Worm (Caenorhabditis elegans) whole organism, L2 larva: ENCODE measurements around the gene smgl-2.

ENCODE experiments used
- C34F6.9 ChIP-seq: fragments of 150-350 bp; optimal IDR thresholded peaks from 2 replicates; lab custom pipeline; 2014; ENCODE audit warnings: missing biosample characterization, missing genetic modification characterization
- F13H6.1 ChIP-seq: sonication (generic microtip); optimal IDR thresholded peaks from 2 replicates; lab custom pipeline; 2016; ENCODE audit warnings: missing genetic modification characterization, missing compliant biosample characterization
- Y55F3AM.14 ChIP-seq: fragments of 200-800 bp; sonication (Bioruptor generic); optimal IDR thresholded peaks from 2 replicates; lab custom pipeline; 2018; ENCODE audit warnings: mild to moderate bottlenecking, missing genetic modification characterization, missing compliant biosample characterization
- ZK546.5 ChIP-seq: sonication (generic microtip); optimal IDR thresholded peaks from 2 replicates; lab custom pipeline; 2017; ENCODE audit warnings: missing biosample characterization, missing genetic modification characterization
- alr-1 ChIP-seq: fragments of 150-350 bp; optimal IDR thresholded peaks from 2 replicates; lab custom pipeline; 2014; ENCODE audit warnings: missing biosample characterization, missing genetic modification characterization
- aly-2 ChIP-seq: fragments of 150-350 bp; optimal IDR thresholded peaks from 2 replicates; lab custom pipeline; 2014; ENCODE audit warnings: missing biosample characterization, missing genetic modification characterization
- ama-1 ChIP-seq: fragments of 150-350 bp; optimal IDR thresholded peaks from 2 replicates; lab custom pipeline; 2018; ENCODE audit warnings: inconsistent platforms
- blmp-1 ChIP-seq: sonication (generic microtip); optimal IDR thresholded peaks from 2 replicates; lab custom pipeline; 2017; ENCODE audit warnings: missing genetic modification characterization, mild to moderate bottlenecking, missing compliant biosample characterization, antibody characterized with exemption, moderate library complexity; ENCODE audit not compliant: insufficient read depth
- ceh-82 ChIP-seq: fragments of 150-350 bp; optimal IDR thresholded peaks from 2 replicates; lab custom pipeline; 2014; ENCODE audit warnings: missing biosample characterization, missing genetic modification characterization
- crh-2 ChIP-seq: sonication (generic microtip); optimal IDR thresholded peaks from 2 replicates; lab custom pipeline; 2017; ENCODE audit warnings: missing biosample characterization, missing genetic modification characterization
- elt-1 ChIP-seq: fragments of 150-350 bp; optimal IDR thresholded peaks from 2 replicates; lab custom pipeline; 2014; ENCODE audit warnings: missing biosample characterization, missing genetic modification characterization
- fos-1 ChIP-seq: fragments of 150-350 bp; optimal IDR thresholded peaks from 2 replicates; lab custom pipeline; 2014; ENCODE audit warnings: missing biosample characterization, missing genetic modification characterization
- gmeb-1 ChIP-seq: fragments of 150-350 bp; optimal IDR thresholded peaks from 2 replicates; lab custom pipeline; 2014; ENCODE audit warnings: missing biosample characterization, missing genetic modification characterization
- lin-11 ChIP-seq: fragments of 150-350 bp; sonication (generic microtip); optimal IDR thresholded peaks from 2 replicates; lab custom pipeline; 2014; ENCODE audit warnings: missing biosample characterization, missing genetic modification characterization, inconsistent platforms, mixed read lengths
- lin-13 ChIP-seq: fragments of 150-350 bp; optimal IDR thresholded peaks from 2 replicates; lab custom pipeline; 2014; ENCODE audit warnings: missing biosample characterization, missing genetic modification reagents, missing genetic modification characterization
- lin-39 ChIP-seq: fragments of 150-350 bp; optimal IDR thresholded peaks from 2 replicates; lab custom pipeline; 2014; ENCODE audit warnings: missing biosample characterization, missing genetic modification reagents, missing genetic modification characterization
- lsy-2 ChIP-seq, 2 experiments: fragments of 150-350 bp in 1 of 2; sonication (generic microtip) in 1 of 2; optimal IDR thresholded peaks; 2 replicates each; lab custom pipeline; 2014 to 2017; ENCODE audit warnings: missing biosample characterization in 2 of 2, missing genetic modification characterization in 2 of 2
- mab-5 ChIP-seq: fragments of 150-350 bp; optimal IDR thresholded peaks from 2 replicates; lab custom pipeline; 2014; ENCODE audit warnings: missing biosample characterization, missing genetic modification characterization
- mbf-1 ChIP-seq: sonication (generic microtip); optimal IDR thresholded peaks from 2 replicates; lab custom pipeline; 2017; ENCODE audit warnings: missing biosample characterization, missing genetic modification characterization
- mdl-1 ChIP-seq, 2 experiments: fragments of 150-350 bp in 1 of 2; sonication (generic microtip) in 1 of 2; optimal IDR thresholded peaks; 2 replicates each; lab custom pipeline; 2017; ENCODE audit warnings: missing biosample characterization in 2 of 2, missing genetic modification characterization in 2 of 2
- nhr-12 ChIP-seq: fragments of 150-350 bp; optimal IDR thresholded peaks from 2 replicates; lab custom pipeline; 2014; ENCODE audit warnings: missing biosample characterization, missing genetic modification characterization
- nhr-129 ChIP-seq: fragments of 150-350 bp; optimal IDR thresholded peaks from 2 replicates; lab custom pipeline; 2014; ENCODE audit warnings: missing biosample characterization, missing genetic modification characterization
- nhr-21 ChIP-seq: fragments of 150-350 bp; optimal IDR thresholded peaks from 2 replicates; lab custom pipeline; 2014; ENCODE audit warnings: missing biosample characterization, missing genetic modification characterization
- nhr-237 ChIP-seq: fragments of 150-350 bp; optimal IDR thresholded peaks from 2 replicates; lab custom pipeline; 2014; ENCODE audit warnings: missing biosample characterization, missing genetic modification characterization
- nhr-25 ChIP-seq: fragments of 150-350 bp; sonication (generic microtip); optimal IDR thresholded peaks from 3 replicates; lab custom pipeline; 2014; ENCODE audit warnings: missing biosample characterization, missing genetic modification characterization
- nhr-6 ChIP-seq: fragments of 150-350 bp; optimal IDR thresholded peaks from 2 replicates; lab custom pipeline; 2014; ENCODE audit warnings: missing biosample characterization, missing genetic modification characterization
- nhr-77 ChIP-seq: fragments of 150-350 bp; optimal IDR thresholded peaks from 2 replicates; lab custom pipeline; 2014; ENCODE audit warnings: missing biosample characterization, missing genetic modification characterization
- sem-4 ChIP-seq: fragments of 150-350 bp; optimal IDR thresholded peaks from 2 replicates; lab custom pipeline; 2014; ENCODE audit warnings: missing biosample characterization, missing genetic modification reagents, missing genetic modification characterization
- skn-1 ChIP-seq: sonication (generic microtip); optimal IDR thresholded peaks from 2 replicates; lab custom pipeline; 2017; ENCODE audit warnings: missing biosample characterization, missing genetic modification characterization
- sma-3 ChIP-seq: sonication (generic microtip); optimal IDR thresholded peaks from 2 replicates; lab custom pipeline; 2016; ENCODE audit warnings: missing genetic modification reagents, missing genetic modification characterization, missing compliant biosample characterization
- sma-9 ChIP-seq, 2 experiments: fragments of 150-350 bp in 1 of 2; sonication (generic microtip) in 1 of 2; optimal IDR thresholded peaks; 2 replicates each; lab custom pipeline; 2014 to 2016; ENCODE audit warnings: missing genetic modification characterization in 2 of 2, mild to moderate bottlenecking in 1 of 2, missing biosample characterization in 1 of 2, missing compliant biosample characterization in 1 of 2, missing genetic modification reagents in 1 of 2, moderate library complexity in 1 of 2
- snpc-4 ChIP-seq: fragments of 150-350 bp; optimal IDR thresholded peaks from 2 replicates; lab custom pipeline; 2014; ENCODE audit warnings: missing biosample characterization, missing genetic modification characterization
- unc-55 ChIP-seq: fragments of 150-350 bp; sonication (generic microtip); optimal IDR thresholded peaks from 3 replicates; lab custom pipeline; 2014; ENCODE audit warnings: missing biosample characterization, missing genetic modification reagents, missing genetic modification characterization
- unc-62 ChIP-seq: fragments of 150-350 bp; optimal IDR thresholded peaks from 2 replicates; lab custom pipeline; 2014; ENCODE audit warnings: missing biosample characterization, missing genetic modification reagents, missing genetic modification characterization
- zag-1 ChIP-seq: fragments of 150-350 bp; optimal IDR thresholded peaks from 2 replicates; lab custom pipeline; 2014; ENCODE audit warnings: missing biosample characterization, missing genetic modification characterization
- ztf-1 ChIP-seq: fragments of 200-800 bp; sonication (Bioruptor generic); conservative IDR thresholded peaks from 2 replicates; pipeline ENCODE4 v1.3.6; 2022; ENCODE audit warnings: missing genetic modification characterization, missing compliant biosample characterization
- ztf-11 ChIP-seq: sonication (generic microtip); optimal IDR thresholded peaks from 2 replicates; lab custom pipeline; 2017; ENCODE audit warnings: missing biosample characterization, missing genetic modification characterization

smgl-2 gene

DNA sequence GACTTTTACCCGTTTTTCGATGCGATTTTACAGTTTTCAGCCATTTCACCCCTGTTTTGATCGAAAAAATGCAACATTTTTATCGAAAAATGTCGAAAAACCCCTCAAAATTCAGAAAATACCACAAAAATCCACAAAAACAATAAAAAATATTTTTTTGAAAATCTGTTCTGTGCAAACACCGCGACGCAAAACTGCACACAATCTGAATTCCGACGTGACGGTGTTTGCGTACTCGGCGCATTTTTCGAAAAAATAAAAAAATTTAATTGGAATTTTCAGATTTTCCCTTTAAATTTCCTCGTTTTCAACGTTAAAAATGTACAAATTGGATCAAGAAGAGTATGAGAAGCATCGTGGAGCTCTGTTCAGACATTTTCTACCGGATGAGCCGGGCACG lies at the start of gene smgl-2:
Gene smgl-2, plus strand, starts transcription at position 320 of the 400 bp plus-strand sequence.
- peak; percentile 15 for TF ChIP-seq nhr-21 (tag; lab: Kevin White, UChicago)
- no peak for TF ChIP-seq blmp-1 (tag; lab: Kevin White, UChicago)
- peak; percentile 79 for TF ChIP-seq lin-13 (GFP tag; lab: Kevin White, UChicago)
- peak; percentile 31 for TF ChIP-seq ama-1
- TF ChIP-seq gmeb-1 (tag; lab: Kevin White, UChicago) = peak; percentile 86
- no peak for TF ChIP-seq Y55F3AM.14 (GFP tag; lab: Kevin White, UChicago)
- peak; percentile 52 for TF ChIP-seq fos-1 (tag; lab: Kevin White, UChicago)
- TF ChIP-seq unc-62 (GFP tag; lab: Kevin White, UChicago) = no peak
- TF ChIP-seq nhr-25 = peak; percentile 61
- TF ChIP-seq lsy-2 (tag; optimal IDR thresholded peaks at IDR 0.05; lab: Kevin White, UChicago) = peak; percentile 83 to 89
- TF ChIP-seq sma-3 = peak; percentile 59
- no peak for TF ChIP-seq mbf-1 (tag; lab: Kevin White, UChicago)
- peak; percentile 88 for TF ChIP-seq C34F6.9 (tag; lab: Kevin White, UChicago)
- TF ChIP-seq snpc-4 (tag; lab: Kevin White, UChicago) = peak; percentile 54
- TF ChIP-seq F13H6.1 (tag; lab: Kevin White, UChicago) = peak; percentile 63
- TF ChIP-seq lin-11 (tag; lab: Kevin White, UChicago) = peak; percentile 27
- TF ChIP-seq sem-4 (tag; lab: Kevin White, UChicago) = no peak
- peak; percentile 23 for TF ChIP-seq nhr-129 (tag; lab: Kevin White, UChicago)
- TF ChIP-seq crh-2 = peak; percentile 79
- TF ChIP-seq zag-1 (tag; lab: Kevin White, UChicago) = no peak
- peak; percentile 85 for TF ChIP-seq unc-55 (GFP tag; lab: Kevin White, UChicago)
- TF ChIP-seq mab-5 (tag; lab: Kevin White, UChicago) = peak; percentile 69

DNA sequence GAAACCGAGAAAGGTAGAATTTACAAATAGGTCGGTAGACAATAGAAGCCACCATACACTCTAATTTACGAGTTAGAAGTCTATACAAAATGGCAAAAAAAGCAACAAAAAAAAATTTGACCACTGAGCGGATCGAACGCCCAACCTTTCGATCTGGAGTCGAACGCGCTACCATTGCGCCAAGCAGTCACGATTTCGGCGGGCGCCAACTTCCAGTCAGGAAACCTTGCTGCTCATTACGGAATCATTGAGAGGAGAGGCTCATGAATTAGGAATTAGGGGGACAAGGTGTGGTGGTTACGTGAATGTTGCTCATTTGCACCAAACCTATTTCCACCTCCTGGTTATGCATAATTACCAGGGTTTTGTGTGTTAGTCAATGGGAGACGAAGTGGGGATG lies 44.2 kb upstream of the smgl-2 start:
- TF ChIP-seq skn-1 (tag; lab: Kevin White, UChicago) (no peak), sem-4 (tag; lab: Kevin White, UChicago) (no peak), sma-3 (no peak), fos-1 (tag; lab: Kevin White, UChicago) (no peak), C34F6.9 (tag; lab: Kevin White, UChicago) (no peak)
- TF ChIP-seq, all 48 proteins: peak for 0

DNA sequence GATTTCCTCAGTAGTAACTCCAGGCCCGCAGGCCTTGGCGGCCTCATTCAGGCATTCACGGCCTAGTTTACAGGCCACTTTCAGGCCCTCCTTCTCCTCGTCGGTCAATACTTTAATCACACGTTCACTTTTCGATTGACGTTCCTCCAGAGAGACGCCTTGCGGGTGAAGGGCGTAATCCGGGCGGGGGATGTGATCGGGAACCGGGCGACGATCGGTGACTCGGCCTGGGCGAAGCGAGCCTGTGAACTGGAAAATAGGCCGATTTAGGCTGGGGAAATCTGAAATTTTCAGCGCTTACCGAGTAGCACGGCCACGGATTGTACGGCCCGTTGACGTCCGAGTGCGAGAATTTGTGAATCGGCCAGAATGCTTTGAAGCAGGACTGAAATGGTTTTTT lies 39.7 kb upstream of the smgl-2 start:
- no peak for TF ChIP-seq nhr-6 (tag; lab: Kevin White, UChicago)
- no peak for TF ChIP-seq blmp-1 (tag; lab: Kevin White, UChicago)
- TF ChIP-seq Y55F3AM.14 (GFP tag; lab: Kevin White, UChicago) = no peak
- TF ChIP-seq ztf-11 (tag; lab: Kevin White, UChicago) = no peak
- TF ChIP-seq elt-1 (tag; lab: Kevin White, UChicago) = no peak
- TF ChIP-seq nhr-237 = no peak
- TF ChIP-seq sma-3 = no peak
- no peak for TF ChIP-seq alr-1
- no peak for TF ChIP-seq ceh-82 (tag; lab: Kevin White, UChicago)
- TF ChIP-seq aly-2 (tag; lab: Kevin White, UChicago) = no peak
- TF ChIP-seq gmeb-1 (tag; lab: Kevin White, UChicago) = no peak
- TF ChIP-seq sma-9 (GFP tag; optimal IDR thresholded peaks at IDR 0.05; lab: Kevin White, UChicago) = no peak
- TF ChIP-seq sma-9 (tag; optimal IDR thresholded peaks at IDR 0.05; lab: Kevin White, UChicago) = no peak
- no peak for TF ChIP-seq nhr-12
- TF ChIP-seq ztf-1 = no peak
- TF ChIP-seq zag-1 (tag; lab: Kevin White, UChicago) = no peak
- no peak for TF ChIP-seq mdl-1 (tag; optimal IDR thresholded peaks at IDR 0.05; lab: Kevin White, UChicago)
- no peak for TF ChIP-seq nhr-77
- no peak for TF ChIP-seq lin-39 (tag; lab: Kevin White, UChicago)

DNA sequence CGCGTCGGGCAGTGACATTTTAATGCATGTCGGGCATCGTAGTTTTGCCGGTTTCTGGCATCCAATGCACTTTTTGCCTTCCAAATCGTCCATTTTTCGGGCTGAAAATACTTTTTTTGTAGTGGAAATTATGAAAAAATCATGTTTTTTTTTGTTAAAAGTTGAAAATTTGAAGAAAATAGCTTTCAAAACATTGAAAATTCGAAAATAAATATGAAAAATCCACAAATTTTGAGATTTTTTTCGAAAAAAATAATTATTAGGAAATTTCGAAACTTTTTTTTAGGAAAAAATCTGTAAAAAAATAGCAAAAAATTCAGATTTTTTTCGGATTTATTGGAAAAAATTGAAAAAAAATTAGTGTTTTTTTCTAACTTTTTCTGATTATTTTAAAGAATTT lies 39.2 kb upstream of the smgl-2 start, which contains the start of gene map-1:
Gene map-1, minus strand, starts transcription at position 101 of the 400 bp plus-strand sequence.
- TF ChIP-seq mdl-1 (tag; optimal IDR thresholded peaks at IDR 0.05; lab: Kevin White, UChicago) (no peak), C34F6.9 (tag; lab: Kevin White, UChicago) (no peak), ztf-11 (tag; lab: Kevin White, UChicago) (no peak), nhr-6 (tag; lab: Kevin White, UChicago) (no peak), ZK546.5 (no peak), nhr-21 (tag; lab: Kevin White, UChicago) (no peak)
